Worm (Caenorhabditis elegans) whole organism, young adult: ENCODE measurements around the gene srh-61.

ENCODE experiments used
- B0261.1 ChIP-seq: sonication (generic microtip); optimal IDR thresholded peaks from 2 replicates; lab custom pipeline; 2016; ENCODE audit warnings: mild to moderate bottlenecking, missing genetic modification characterization, moderate library complexity, missing compliant biosample characterization
- C17E4.6 ChIP-seq: fragments of 200-800 bp; sonication (Bioruptor generic); IDR thresholded peaks from 2 replicates; pipeline ENCODE4 v1.3.6; 2022; ENCODE audit warnings: missing genetic modification reagents, missing genetic modification characterization, missing compliant biosample characterization
- F22D6.2 ChIP-seq: sonication (generic microtip); optimal IDR thresholded peaks from 2 replicates; lab custom pipeline; 2016; ENCODE audit warnings: mild to moderate bottlenecking, missing genetic modification characterization, missing compliant biosample characterization
- F23B12.7 ChIP-seq: sonication (generic microtip); optimal IDR thresholded peaks from 2 replicates; lab custom pipeline; 2017; ENCODE audit warnings: missing genetic modification characterization, mild to moderate bottlenecking, missing compliant biosample characterization, antibody characterized with exemption, moderate library complexity; ENCODE audit not compliant: insufficient read depth
- K11D2.4 ChIP-seq: fragments of 200-800 bp; sonication (Bioruptor generic); IDR thresholded peaks from 2 replicates; pipeline ENCODE4 v1.3.6; 2022; ENCODE audit warnings: missing genetic modification reagents, missing genetic modification characterization, missing compliant biosample characterization
- K12H6.12 ChIP-seq: fragments of 200-800 bp; sonication (Bioruptor generic); optimal IDR thresholded peaks from 2 replicates; lab custom pipeline; 2018; ENCODE audit warnings: mild to moderate bottlenecking, missing genetic modification characterization, missing compliant biosample characterization
- Y53G8AR.9 ChIP-seq: fragments of 200-800 bp; sonication (Bioruptor generic); conservative IDR thresholded peaks from 2 replicates; pipeline ENCODE4 v1.3.6; 2022; ENCODE audit warnings: missing genetic modification reagents, missing genetic modification characterization, missing compliant biosample characterization
- ama-1 ChIP-seq, 3 experiments: fragments of 150-350 bp in 1 of 3; sonication (generic microtip) in 2 of 3; optimal IDR thresholded peaks; 2 replicates each; lab custom pipeline; 2014 to 2018; ENCODE audit warnings: missing biosample characterization in 2 of 3, missing genetic modification characterization in 2 of 3, missing genetic modification reagents in 2 of 3
- aptf-3 ChIP-seq: fragments of 200-800 bp; sonication (Bioruptor generic); IDR thresholded peaks from 2 replicates; pipeline ENCODE4 v1.3.6; 2022; ENCODE audit warnings: missing genetic modification characterization, missing compliant biosample characterization
- bed-2 ChIP-seq: fragments of 200-800 bp; sonication (Bioruptor generic); IDR thresholded peaks from 2 replicates; pipeline ENCODE4 v1.3.6; 2022; ENCODE audit warnings: missing genetic modification reagents, missing genetic modification characterization, missing compliant biosample characterization
- cebp-1 ChIP-seq, 2 experiments: fragments of 200-800 bp in 1 of 2; sonication (Bioruptor generic) in 1 of 2; sonication (generic microtip) in 1 of 2; IDR thresholded peaks in 1 of 2; optimal IDR thresholded peaks in 1 of 2; 2 replicates each; pipeline versions ENCODE4 v1.3.6 to Lab custom; 2017 to 2022; ENCODE audit warnings: missing compliant biosample characterization in 2 of 2, missing genetic modification characterization in 2 of 2, mild to moderate bottlenecking in 1 of 2, missing genetic modification reagents in 1 of 2, moderate library complexity in 1 of 2
- cebp-2 ChIP-seq: fragments of 200-800 bp; sonication (Bioruptor generic); IDR thresholded peaks from 2 replicates; pipeline ENCODE4 v1.3.6; 2022; ENCODE audit warnings: missing genetic modification characterization, missing compliant biosample characterization
- ceh-91 ChIP-seq: fragments of 200-800 bp; sonication (Bioruptor generic); IDR thresholded peaks from 2 replicates; pipeline ENCODE4 v1.3.6; 2022; ENCODE audit warnings: missing genetic modification reagents, missing genetic modification characterization, missing compliant biosample characterization
- chd-7 ChIP-seq: sonication (generic microtip); optimal IDR thresholded peaks from 2 replicates; lab custom pipeline; 2016; ENCODE audit warnings: mild to moderate bottlenecking, missing genetic modification characterization, moderate library complexity, missing compliant biosample characterization
- egl-44 ChIP-seq: fragments of 200-800 bp; sonication (Bioruptor generic); IDR thresholded peaks from 2 replicates; pipeline ENCODE4 v1.3.6; 2022; ENCODE audit warnings: missing genetic modification reagents, missing genetic modification characterization, missing compliant biosample characterization
- fkh-3 ChIP-seq: sonication (generic microtip); optimal IDR thresholded peaks from 2 replicates; lab custom pipeline; 2016; ENCODE audit warnings: mild to moderate bottlenecking, missing genetic modification characterization, missing compliant biosample characterization
- him-1 ChIP-seq: sonication (generic microtip); optimal IDR thresholded peaks from 2 replicates; lab custom pipeline; 2016; ENCODE audit warnings: missing genotype, missing genetic modification reagents, missing genetic modification characterization, missing compliant biosample characterization
- hlh-12 ChIP-seq: sonication (generic microtip); optimal IDR thresholded peaks from 2 replicates; lab custom pipeline; 2016; ENCODE audit warnings: missing genetic modification characterization, missing compliant biosample characterization
- hlh-26 ChIP-seq: fragments of 200-800 bp; sonication (Bioruptor generic); conservative IDR thresholded peaks from 2 replicates; pipeline ENCODE4 v1.3.6; 2022; ENCODE audit warnings: missing genetic modification reagents, missing genetic modification characterization, missing compliant biosample characterization
- hrde-1 ChIP-seq: sonication (generic microtip); optimal IDR thresholded peaks from 2 replicates; lab custom pipeline; 2016; ENCODE audit warnings: missing genetic modification characterization, mild to moderate bottlenecking, missing compliant biosample characterization, moderate library complexity, missing genotype, missing genetic modification reagents, borderline replicate concordance
- hsf-1 ChIP-seq: fragments of 200-800 bp; sonication (Bioruptor generic); IDR thresholded peaks from 2 replicates; pipeline ENCODE4 v1.3.6; 2022; ENCODE audit warnings: missing genetic modification reagents, missing genetic modification characterization, missing compliant biosample characterization
- let-526 ChIP-seq: fragments of 200-800 bp; sonication (Bioruptor generic); IDR thresholded peaks from 2 replicates; pipeline ENCODE4 v1.3.6; 2022; ENCODE audit warnings: missing genetic modification reagents, missing genetic modification characterization, missing compliant biosample characterization
- lin-26 ChIP-seq: fragments of 200-800 bp; sonication (Bioruptor generic); IDR thresholded peaks from 2 replicates; pipeline ENCODE4 v1.3.6; 2022; ENCODE audit warnings: missing genetic modification reagents, missing genetic modification characterization, missing compliant biosample characterization
- madf-10 ChIP-seq: sonication (generic microtip); optimal IDR thresholded peaks from 2 replicates; lab custom pipeline; 2016; ENCODE audit warnings: mild to moderate bottlenecking, missing genetic modification characterization, missing compliant biosample characterization
- madf-3 ChIP-seq: fragments of 200-800 bp; sonication (Bioruptor generic); IDR thresholded peaks from 2 replicates; pipeline ENCODE4 v1.3.6; 2022; ENCODE audit warnings: missing genetic modification reagents, missing genetic modification characterization, missing compliant biosample characterization
- mcd-1 ChIP-seq: fragments of 200-800 bp; sonication (Bioruptor generic); IDR thresholded peaks from 2 replicates; pipeline ENCODE4 v1.3.6; 2022; ENCODE audit warnings: missing genetic modification reagents, missing genetic modification characterization, missing compliant biosample characterization
- mel-28 ChIP-seq: sonication (generic microtip); optimal IDR thresholded peaks from 2 replicates; lab custom pipeline; 2016; ENCODE audit warnings: borderline replicate concordance, mild to moderate bottlenecking, missing genetic modification characterization, missing compliant biosample characterization
- mes-4 ChIP-seq: sonication (generic microtip); optimal IDR thresholded peaks from 2 replicates; lab custom pipeline; 2016; ENCODE audit warnings: missing genotype, missing genetic modification characterization, missing compliant biosample characterization
- nfya-2 ChIP-seq: fragments of 200-800 bp; sonication (Bioruptor generic); IDR thresholded peaks from 2 replicates; pipeline ENCODE4 v1.3.6; 2022; ENCODE audit warnings: missing genetic modification reagents, missing genetic modification characterization, missing compliant biosample characterization
- nfyb-1 ChIP-seq: fragments of 200-800 bp; sonication (Bioruptor generic); IDR thresholded peaks from 2 replicates; pipeline ENCODE4 v1.3.6; 2022; ENCODE audit warnings: missing genetic modification reagents, missing genetic modification characterization, missing compliant biosample characterization
- nhr-120 ChIP-seq: fragments of 200-800 bp; sonication (Bioruptor generic); IDR thresholded peaks from 2 replicates; pipeline ENCODE4 v1.3.6; 2022; ENCODE audit warnings: missing genetic modification characterization, missing compliant biosample characterization
- nhr-27 ChIP-seq: fragments of 200-800 bp; sonication (Bioruptor generic); optimal IDR thresholded peaks from 2 replicates; lab custom pipeline; 2018; ENCODE audit warnings: mild to moderate bottlenecking, missing genetic modification characterization, moderate library complexity, missing compliant biosample characterization
- nhr-80 ChIP-seq: sonication (generic microtip); optimal IDR thresholded peaks from 2 replicates; lab custom pipeline; 2016; ENCODE audit warnings: missing genetic modification characterization, missing compliant biosample characterization
- nhr-90 ChIP-seq: sonication (generic microtip); optimal IDR thresholded peaks from 2 replicates; lab custom pipeline; 2016; ENCODE audit warnings: missing genotype, mild to moderate bottlenecking, missing genetic modification characterization, missing compliant biosample characterization
- pha-4 ChIP-seq: fragments of 150-350 bp; sonication (generic microtip); optimal IDR thresholded peaks from 2 replicates; lab custom pipeline; 2014; ENCODE audit warnings: missing biosample characterization, missing genetic modification reagents, missing genetic modification characterization
- repo-1 ChIP-seq: sonication (generic microtip); optimal IDR thresholded peaks from 2 replicates; lab custom pipeline; 2017; ENCODE audit warnings: mild to moderate bottlenecking, missing genetic modification characterization, missing compliant biosample characterization
- snpc-1.1 ChIP-seq: sonication (generic microtip); optimal IDR thresholded peaks from 2 replicates; lab custom pipeline; 2017; ENCODE audit warnings: missing genetic modification characterization, mild to moderate bottlenecking, missing compliant biosample characterization, antibody characterized with exemption, moderate library complexity, missing genotype, missing genetic modification reagents; ENCODE audit not compliant: insufficient read depth
- snpc-4 ChIP-seq, 5 experiments: fragments of 150-350 bp in 1 of 5; sonication (generic microtip) in 4 of 5; optimal IDR thresholded peaks; 2 replicates each; lab custom pipeline; 2014 to 2018; ENCODE audit warnings: missing genetic modification characterization in 5 of 5, missing biosample characterization in 3 of 5, antibody characterized with exemption in 2 of 5, mild to moderate bottlenecking in 2 of 5, missing compliant biosample characterization in 2 of 5, missing genotype in 2 of 5, moderate library complexity in 2 of 5, missing genetic modification reagents in 1 of 5
- somi-1 ChIP-seq: fragments of 200-800 bp; sonication (Bioruptor generic); optimal IDR thresholded peaks from 2 replicates; lab custom pipeline; 2018; ENCODE audit warnings: mild to moderate bottlenecking, missing genetic modification characterization, missing compliant biosample characterization
- sptf-2 ChIP-seq: fragments of 200-800 bp; sonication (Bioruptor generic); optimal IDR thresholded peaks from 2 replicates; lab custom pipeline; 2018; ENCODE audit warnings: mild to moderate bottlenecking, missing genetic modification characterization, missing compliant biosample characterization
- tbp1 ChIP-seq: fragments of 200-800 bp; sonication (Bioruptor generic); optimal IDR thresholded peaks from 2 replicates; lab custom pipeline; 2018; ENCODE audit warnings: mild to moderate bottlenecking, missing genetic modification characterization, missing compliant biosample characterization
- tlf-1 ChIP-seq: fragments of 200-800 bp; sonication (Bioruptor generic); optimal IDR thresholded peaks from 2 replicates; lab custom pipeline; 2018; ENCODE audit warnings: mild to moderate bottlenecking, missing genetic modification characterization, missing compliant biosample characterization
- unc-130 ChIP-seq: sonication (generic microtip); optimal IDR thresholded peaks from 2 replicates; lab custom pipeline; 2016; ENCODE audit warnings: missing genetic modification reagents, missing genetic modification characterization, missing compliant biosample characterization
- zfh-2 ChIP-seq: fragments of 200-800 bp; sonication (Bioruptor generic); conservative IDR thresholded peaks from 2 replicates; pipeline ENCODE4 v1.3.6; 2022; ENCODE audit warnings: missing genetic modification reagents, missing genetic modification characterization, missing compliant biosample characterization
- zim-3 ChIP-seq: sonication (generic microtip); optimal IDR thresholded peaks from 2 replicates; lab custom pipeline; 2017; ENCODE audit warnings: mild to moderate bottlenecking, missing genetic modification characterization, moderate library complexity, missing compliant biosample characterization
- ztf-18 ChIP-seq: sonication (generic microtip); optimal IDR thresholded peaks from 2 replicates; lab custom pipeline; 2016; ENCODE audit warnings: missing genotype, mild to moderate bottlenecking, missing genetic modification characterization, missing compliant biosample characterization
- ztf-3 ChIP-seq: fragments of 200-800 bp; sonication (Bioruptor generic); optimal IDR thresholded peaks from 2 replicates; lab custom pipeline; 2018; ENCODE audit warnings: mild to moderate bottlenecking, missing genetic modification characterization, missing compliant biosample characterization

Gene srh-61

DNA sequence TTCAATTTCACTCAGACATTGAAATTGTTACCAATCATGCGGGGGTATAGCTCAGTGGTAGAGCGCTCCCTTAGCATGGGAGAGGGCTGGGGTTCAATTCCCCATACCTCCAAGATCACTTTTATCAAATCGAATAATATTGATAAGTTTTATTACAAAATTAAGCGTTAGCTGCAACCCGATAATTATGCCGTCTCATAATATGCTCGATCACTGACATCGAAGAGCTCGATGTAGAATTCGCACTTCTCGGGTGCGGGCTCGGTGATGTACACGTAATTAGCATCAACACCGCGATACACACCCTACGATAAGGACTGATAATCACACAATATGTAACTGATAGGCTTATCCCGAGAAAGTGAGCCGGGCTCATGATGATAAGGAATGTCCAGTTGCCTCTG lies 26.4 kb upstream of the srh-61 start (continued):
- TF ChIP-seq hlh-12 (tag; lab: Kevin White, UChicago) (no peak), K11D2.4 (GFP tag; lab: Robert Waterston, UW) (no peak), aptf-3 (GFP tag; lab: Robert Waterston, UW) (no peak), nhr-90 (peak; percentile 67), chd-7 (tag; lab: Kevin White, UChicago) (no peak), F23B12.7 (tag; lab: Kevin White, UChicago) (no peak), hrde-1 (tag; lab: Kevin White, UChicago) (peak; percentile 67), repo-1 (peak; percentile 45), egl-44 (GFP tag; lab: Robert Waterston, UW) (peak; percentile 30; the same call in 1 of the 2 replicates), unc-130 (peak; percentile 5), snpc-4 (GFP tag; optimal IDR thresholded peaks at IDR 0.05; lab: Kevin White, UChicago) (peak; percentile 40), snpc-4 (tag; optimal IDR thresholded peaks at IDR 0.05; lab: Kevin White, UChicago) (peak in 1 of 4 experiments; percentile 30), nhr-27 (tag; lab: Kevin White, UChicago) (no peak), snpc-1.1 (tag; lab: Kevin White, UChicago) (peak; percentile 44), nfyb-1 (GFP tag; lab: Robert Waterston, UW) (peak; percentile 72), nfya-2 (GFP tag; lab: Robert Waterston, UW) (no peak), hlh-26 (GFP tag; lab: Robert Waterston, UW) (no peak), zim-3 (peak; percentile 35), hsf-1 (GFP tag; lab: Robert Waterston, UW) (no peak), ztf-18 (tag; lab: Kevin White, UChicago) (peak; percentile 42), mcd-1 (GFP tag; lab: Robert Waterston, UW) (no peak), cebp-1 (GFP tag; IDR thresholded peaks at IDR 0.05; lab: Robert Waterston, UW) (no peak), cebp-1 (tag; optimal IDR thresholded peaks at IDR 0.05; lab: Kevin White, UChicago) (no peak), tlf-1 (GFP tag; lab: Kevin White, UChicago) (no peak), Y53G8AR.9 (GFP tag; lab: Robert Waterston, UW) (no peak), somi-1 (no peak), bed-2 (no peak), let-526 (GFP tag; lab: Robert Waterston, UW) (no peak), madf-10 (tag; lab: Kevin White, UChicago) (peak; percentile 37), madf-3 (no peak), him-1 (peak; percentile 42), cebp-2 (GFP tag; lab: Robert Waterston, UW) (0 out of 2 replicates have a peak, but pooled peaks have one; percentile 21), ztf-3 (GFP tag; lab: Kevin White, UChicago) (no peak), ceh-91 (no peak), tbp1 (GFP tag; lab: Kevin White, UChicago) (peak; percentile 84), K12H6.12 (tag; lab: Kevin White, UChicago) (no peak), mes-4 (tag; lab: Kevin White, UChicago) (peak; percentile 39), nhr-120 (GFP tag; lab: Robert Waterston, UW) (no peak; the same call in 1 of the 2 replicates), mel-28 (tag; lab: Kevin White, UChicago) (no peak), lin-26 (GFP tag; lab: Robert Waterston, UW) (peak; percentile 90), B0261.1 (tag; lab: Kevin White, UChicago) (peak; percentile 68), F22D6.2 (no peak), zfh-2 (GFP tag; lab: Robert Waterston, UW) (no peak), C17E4.6 (GFP tag; lab: Robert Waterston, UW) (no peak), ama-1 (optimal IDR thresholded peaks at IDR 0.05; lab: Kevin White, UChicago) (no peak), ama-1 (GFP tag; optimal IDR thresholded peaks at IDR 0.05; lab: Kevin White, UChicago) (no peak), pha-4 (no peak), sptf-2 (GFP tag; lab: Kevin White, UChicago) (no peak), fkh-3 (tag; lab: Kevin White, UChicago) (peak; percentile 27), nhr-80 (tag; lab: Kevin White, UChicago) (peak; percentile 39)
